Fruit fly (Drosophila melanogaster) whole organism, embryonic: ENCODE measurements around the gene MESK4.

ENCODE experiments used
- Bdp1 ChIP-seq: fragments of 200-800 bp; sonication (Bioruptor generic); optimal IDR thresholded peaks from 3 replicates; lab custom pipeline; 2016; ENCODE audit warnings: missing biosample characterization, missing genetic modification characterization
- CG10209 ChIP-seq: fragments of 200-800 bp; sonication (Bioruptor generic); optimal IDR thresholded peaks from 3 replicates; lab custom pipeline; 2017; ENCODE audit warnings: missing biosample characterization, mild to moderate bottlenecking, missing genetic modification characterization, missing genetic modification reagents
- CG10366 ChIP-seq: fragments of 200-800 bp; sonication (Bioruptor generic); IDR thresholded peaks from 2 replicates; pipeline ENCODE4 v1.3.6; 2022; ENCODE audit warnings: missing biosample characterization, missing genetic modification characterization
- CG10543 ChIP-seq: fragments of 200-800 bp; sonication (Bioruptor generic); optimal IDR thresholded peaks from 3 replicates; lab custom pipeline; 2017; ENCODE audit warnings: missing biosample characterization, mild to moderate bottlenecking, missing genetic modification characterization, moderate library complexity
- CG10979 ChIP-seq: fragments of 200-800 bp; sonication (Bioruptor generic); optimal IDR thresholded peaks from 2 replicates; lab custom pipeline; 2018; ENCODE audit warnings: missing biosample characterization, mild to moderate bottlenecking, missing genetic modification characterization, moderate library complexity
- CG11456 ChIP-seq: fragments of 200-800 bp; sonication (Bioruptor generic); IDR thresholded peaks from 3 replicates; pipeline ENCODE4 v1.3.6; 2022; ENCODE audit warnings: missing biosample characterization, missing genetic modification characterization
- CG11723 ChIP-seq: fragments of 200-800 bp; sonication (Bioruptor generic); optimal IDR thresholded peaks from 2 replicates; lab custom pipeline; 2017; ENCODE audit warnings: missing biosample characterization, mild to moderate bottlenecking, missing genetic modification characterization
- CG12104 ChIP-seq: fragments of 200-800 bp; sonication (Bioruptor generic); optimal IDR thresholded peaks from 3 replicates; lab custom pipeline; 2016; ENCODE audit warnings: missing biosample characterization, missing genetic modification characterization
- CG12744 ChIP-seq: fragments of 200-800 bp; sonication (Bioruptor generic); optimal IDR thresholded peaks from 2 replicates; lab custom pipeline; 2016; ENCODE audit warnings: missing biosample characterization, missing genetic modification characterization
- CG13894 ChIP-seq: fragments of 200-800 bp; sonication (Bioruptor generic); optimal IDR thresholded peaks from 3 replicates; lab custom pipeline; 2018; ENCODE audit warnings: missing biosample characterization, mild to moderate bottlenecking, missing genetic modification characterization, moderate library complexity
- CG14710 ChIP-seq: fragments of 200-800 bp; sonication (Bioruptor generic); optimal IDR thresholded peaks from 3 replicates; lab custom pipeline; 2019; ENCODE audit warnings: missing biosample characterization, mild to moderate bottlenecking, missing genetic modification characterization, moderate library complexity
- CG16813 ChIP-seq: fragments of 200-800 bp; sonication (Bioruptor generic); IDR thresholded peaks from 3 replicates; pipeline ENCODE4 v1.3.6; 2022; ENCODE audit warnings: missing biosample characterization, missing genetic modification characterization; ENCODE audit not compliant: partially characterized antibody
- CG17912 ChIP-seq: fragments of 200-800 bp; sonication (Bioruptor generic); optimal IDR thresholded peaks from 2 replicates; lab custom pipeline; 2018; ENCODE audit warnings: missing biosample characterization, mild to moderate bottlenecking, missing genetic modification characterization
- CG18599 ChIP-seq: fragments of 200-800 bp; sonication (Bioruptor generic); optimal IDR thresholded peaks from 3 replicates; lab custom pipeline; 2017; ENCODE audit warnings: missing biosample characterization, missing genetic modification characterization, mild to moderate bottlenecking, moderate library complexity, missing genetic modification reagents
- CG2120 ChIP-seq: fragments of 200-800 bp; sonication (Bioruptor generic); optimal IDR thresholded peaks from 3 replicates; lab custom pipeline; 2016; ENCODE audit warnings: missing biosample characterization, missing genetic modification characterization
- CG2889 ChIP-seq: fragments of 200-800 bp; sonication (Bioruptor generic); IDR thresholded peaks from 3 replicates; pipeline ENCODE4 v1.3.6; 2022; ENCODE audit warnings: missing biosample characterization, missing genetic modification characterization
- CG31224 ChIP-seq: fragments of 200-800 bp; sonication (Bioruptor generic); IDR thresholded peaks from 2 replicates; pipeline ENCODE4 v1.3.6; 2022; ENCODE audit warnings: missing biosample characterization, missing genetic modification characterization
- CG4617 ChIP-seq: fragments of 200-800 bp; sonication (Bioruptor generic); optimal IDR thresholded peaks from 3 replicates; lab custom pipeline; 2016; ENCODE audit warnings: missing biosample characterization, missing genetic modification characterization, borderline replicate concordance
- CG5953 ChIP-seq: fragments of 200-800 bp; sonication (Bioruptor generic); IDR thresholded peaks from 2 replicates; pipeline ENCODE4 v1.3.6; 2022; ENCODE audit warnings: missing biosample characterization, missing genetic modification characterization
- CG6689 ChIP-seq: fragments of 200-800 bp; sonication (Bioruptor generic); IDR thresholded peaks from 2 replicates; pipeline ENCODE4 v1.3.6; 2022; ENCODE audit warnings: missing biosample characterization, missing genetic modification characterization
- CG7271 ChIP-seq: fragments of 200-800 bp; sonication (Bioruptor generic); optimal IDR thresholded peaks from 2 replicates; lab custom pipeline; 2018; ENCODE audit warnings: missing biosample characterization, mild to moderate bottlenecking, missing genetic modification characterization, moderate library complexity
- CG7839 ChIP-seq: fragments of 200-800 bp; sonication (Bioruptor generic); optimal IDR thresholded peaks from 3 replicates; lab custom pipeline; 2018; ENCODE audit warnings: missing biosample characterization, mild to moderate bottlenecking, missing genetic modification characterization, moderate library complexity
- CG8281 ChIP-seq: fragments of 200-800 bp; sonication (Bioruptor generic); optimal IDR thresholded peaks from 2 replicates; lab custom pipeline; 2018; ENCODE audit warnings: missing biosample characterization, mild to moderate bottlenecking, missing genetic modification characterization, moderate library complexity
- CG8478 ChIP-seq: fragments of >200 bp; optimal IDR thresholded peaks from 2 replicates; lab custom pipeline; 2018
- D19A ChIP-seq: fragments of 200-800 bp; optimal IDR thresholded peaks from 3 replicates; lab custom pipeline; 2019; ENCODE audit warnings: missing biosample characterization, mild to moderate bottlenecking, missing genetic modification characterization, moderate library complexity
- Dad ChIP-seq: fragments of 200-800 bp; sonication (Bioruptor generic); optimal IDR thresholded peaks from 3 replicates; lab custom pipeline; 2016; ENCODE audit warnings: missing biosample characterization, missing genetic modification characterization
- Dek ChIP-seq: fragments of 200-800 bp; sonication (Bioruptor generic); optimal IDR thresholded peaks from 3 replicates; lab custom pipeline; 2019; ENCODE audit warnings: missing biosample characterization, mild to moderate bottlenecking, missing genetic modification characterization, moderate library complexity
- H15 ChIP-seq: fragments of 200-800 bp; sonication (Bioruptor generic); IDR thresholded peaks from 3 replicates; pipeline ENCODE4 v1.3.6; 2022; ENCODE audit warnings: missing biosample characterization, missing genetic modification characterization
- H2.0 ChIP-seq: fragments of 200-800 bp; sonication (Bioruptor generic); IDR thresholded peaks from 2 replicates; pipeline ENCODE4 v1.3.6; 2022; ENCODE audit warnings: missing biosample characterization, missing genetic modification characterization
- HmgD ChIP-seq: fragments of 200-800 bp; sonication (Bioruptor generic); optimal IDR thresholded peaks from 3 replicates; lab custom pipeline; 2016; ENCODE audit warnings: missing biosample characterization, missing genetic modification characterization
- Lhr ChIP-seq: fragments of 200-800 bp; sonication (Bioruptor generic); optimal IDR thresholded peaks from 3 replicates; lab custom pipeline; 2017; ENCODE audit warnings: mild to moderate bottlenecking, missing biosample characterization, missing genetic modification reagents, missing genetic modification characterization
- Med ChIP-seq: fragments of 200-800 bp; sonication (Bioruptor generic); peaks from one replicate; lab custom pipeline; 2016; ENCODE audit warnings: missing biosample characterization, missing genetic modification characterization, mild to moderate bottlenecking, inconsistent platforms, moderate library complexity
- Meics ChIP-seq: fragments of 200-800 bp; sonication (Bioruptor generic); optimal IDR thresholded peaks from 2 replicates; lab custom pipeline; 2017; ENCODE audit warnings: missing biosample characterization, mild to moderate bottlenecking, missing genetic modification characterization
- NFAT ChIP-seq: fragments of 200-800 bp; sonication (Bioruptor generic); IDR thresholded peaks from 2 replicates; pipeline ENCODE4 v1.3.6; 2022; ENCODE audit warnings: missing biosample characterization, missing genetic modification characterization
- Optix ChIP-seq: fragments of 200-800 bp; sonication (Bioruptor generic); IDR thresholded peaks from 3 replicates; pipeline ENCODE4 v1.3.6; 2022; ENCODE audit warnings: missing biosample characterization, missing genetic modification characterization
- Sin3A ChIP-seq: fragments of >200 bp; optimal IDR thresholded peaks from 2 replicates; lab custom pipeline; 2018
- br ChIP-seq: fragments of >200 bp; optimal IDR thresholded peaks from 2 replicates; lab custom pipeline; 2017
- cas ChIP-seq: fragments of 200-800 bp; sonication (Bioruptor generic); IDR thresholded peaks from 2 replicates; pipeline ENCODE4 v1.3.6; 2022; ENCODE audit warnings: missing biosample characterization, missing genetic modification characterization
- dysf ChIP-seq: fragments of 200-800 bp; sonication (Bioruptor generic); IDR thresholded peaks from 3 replicates; pipeline ENCODE4 v1.3.6; 2022; ENCODE audit warnings: missing biosample characterization, missing genetic modification characterization
- exex ChIP-seq: fragments of 200-800 bp; sonication (Bioruptor generic); optimal IDR thresholded peaks from 4 replicates; lab custom pipeline; 2018; ENCODE audit warnings: missing biosample characterization, mild to moderate bottlenecking, missing genetic modification characterization, moderate library complexity
- fru ChIP-seq: fragments of >200 bp; optimal IDR thresholded peaks from 2 replicates; lab custom pipeline; 2017
- grau ChIP-seq: fragments of 200-800 bp; optimal IDR thresholded peaks from 3 replicates; lab custom pipeline; 2019; ENCODE audit warnings: missing biosample characterization, mild to moderate bottlenecking, missing genetic modification characterization, moderate library complexity
- her ChIP-seq: fragments of 200-800 bp; sonication (Bioruptor generic); optimal IDR thresholded peaks from 2 replicates; lab custom pipeline; 2016; ENCODE audit warnings: missing biosample characterization, missing genetic modification characterization
- hkb ChIP-seq, 2 experiments: fragments of 200-800 bp in 1 of 2; fragments of >200 bp in 1 of 2; sonication (Bioruptor generic) in 1 of 2; IDR thresholded peaks in 1 of 2; optimal IDR thresholded peaks in 1 of 2; 2 replicates each; pipeline versions ENCODE4 v1.3.6 to Lab custom; 2017 to 2022; ENCODE audit warnings: missing biosample characterization in 1 of 2, missing genetic modification characterization in 1 of 2
- jigr1 ChIP-seq: fragments of 200-800 bp; sonication (Bioruptor generic); IDR thresholded peaks from 3 replicates; pipeline ENCODE4 v1.3.6; 2022; ENCODE audit warnings: missing biosample characterization, missing genetic modification characterization
- jing ChIP-seq: fragments of 200-800 bp; sonication (Bioruptor generic); optimal IDR thresholded peaks from 2 replicates; lab custom pipeline; 2018; ENCODE audit warnings: missing biosample characterization, mild to moderate bottlenecking, missing genetic modification characterization
- lov ChIP-seq, 2 experiments: fragments of 200-800 bp in 1 of 2; fragments of >200 bp in 1 of 2; sonication (Bioruptor generic) in 1 of 2; IDR thresholded peaks in 1 of 2; optimal IDR thresholded peaks in 1 of 2; 2 replicates in 1 of 2; 3 replicates in 1 of 2; pipeline versions ENCODE4 v1.3.6 to Lab custom; 2017 to 2022; ENCODE audit warnings: missing biosample characterization in 1 of 2, missing genetic modification characterization in 1 of 2
- repo ChIP-seq: fragments of 200-800 bp; sonication (Bioruptor generic); optimal IDR thresholded peaks from 2 replicates; lab custom pipeline; 2016; ENCODE audit warnings: missing biosample characterization, missing genetic modification characterization
- rib ChIP-seq: fragments of 200-800 bp; sonication (Bioruptor generic); IDR thresholded peaks from 2 replicates; pipeline ENCODE4 v1.3.6; 2022; ENCODE audit warnings: missing biosample characterization, missing genetic modification characterization
- schlank ChIP-seq: fragments of 200-800 bp; sonication (Bioruptor generic); optimal IDR thresholded peaks from 2 replicates; lab custom pipeline; 2018; ENCODE audit warnings: missing biosample characterization, mild to moderate bottlenecking, missing genetic modification characterization
- sim ChIP-seq: fragments of 200-800 bp; sonication (Bioruptor generic); IDR thresholded peaks from 2 replicates; pipeline ENCODE4 v1.3.6; 2022; ENCODE audit warnings: missing biosample characterization, missing genetic modification characterization

The MESK4 gene

DNA sequence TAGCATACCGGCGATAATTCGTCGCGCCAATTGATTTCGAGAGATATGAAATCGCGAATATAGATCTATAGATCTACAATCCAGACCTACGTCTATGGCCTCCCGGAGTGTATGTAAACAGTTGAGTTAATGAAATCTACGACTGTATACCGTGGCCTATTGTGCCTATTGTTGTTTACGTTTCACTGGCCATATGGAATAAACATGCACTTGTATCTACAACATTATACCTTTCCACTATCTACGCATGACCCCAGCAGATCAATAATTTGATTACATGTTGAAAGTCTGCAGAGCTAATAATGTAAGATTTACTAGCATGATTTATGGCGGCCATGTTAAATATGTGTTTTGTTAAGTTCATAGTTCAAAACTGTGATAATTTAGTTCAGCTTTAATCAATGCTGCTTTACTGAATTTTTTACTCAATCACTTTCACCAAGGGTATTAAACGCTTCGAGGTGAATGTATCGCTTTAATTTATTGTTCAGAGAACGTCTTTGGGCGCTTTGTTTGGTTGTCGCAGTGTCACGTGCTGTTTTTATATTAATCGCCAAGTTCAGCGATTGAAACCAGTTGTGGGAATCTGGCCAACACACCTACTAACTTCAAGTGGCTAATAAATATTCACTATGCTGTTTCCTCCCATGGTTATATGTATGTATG lies 7.5 kb upstream of the MESK4 start (continued):
- TF ChIP-seq Dad (GFP tag; lab: Kevin White, UChicago), result no peak
- no peak for TF ChIP-seq hkb (optimal IDR thresholded peaks at IDR 0.05; lab: Kevin White, UChicago)
- TF ChIP-seq hkb (GFP tag; IDR thresholded peaks at IDR 0.05; lab: Robert Waterston, UW), result no peak
- TF ChIP-seq H15, result no peak
- TF ChIP-seq lov (optimal IDR thresholded peaks at IDR 0.05; lab: Kevin White, UChicago), result no peak
- no peak for TF ChIP-seq lov (GFP tag; IDR thresholded peaks at IDR 0.05; lab: Robert Waterston, UW)
- TF ChIP-seq her (GFP tag; lab: Kevin White, UChicago), result no peak
- TF ChIP-seq jigr1 (GFP tag; lab: Robert Waterston, UW), result no peak
- TF ChIP-seq CG10209 (GFP tag; lab: Kevin White, UChicago), result peak; percentile 24
- TF ChIP-seq HmgD (GFP tag; lab: Kevin White, UChicago), result no peak
- TF ChIP-seq CG6689 (GFP tag; lab: Robert Waterston, UW), result no peak
- no peak for TF ChIP-seq Meics (GFP tag; lab: Kevin White, UChicago)
- no peak for TF ChIP-seq CG2889 (GFP tag; lab: Robert Waterston, UW)
- TF ChIP-seq Optix, result no peak
- TF ChIP-seq CG11456 (GFP tag; lab: Robert Waterston, UW), result no peak
- no peak for TF ChIP-seq CG7839 (tag; lab: Kevin White, UChicago)
- no peak for TF ChIP-seq sim
- no peak for TF ChIP-seq CG5953 (GFP tag; lab: Robert Waterston, UW)
- no peak for TF ChIP-seq CG8478 (lab: Kevin White, UChicago)
- TF ChIP-seq Bdp1 (GFP tag; lab: Kevin White, UChicago), result peak; percentile 3
- no peak for TF ChIP-seq CG7271 (tag; lab: Kevin White, UChicago)
- no peak for TF ChIP-seq Sin3A (lab: Kevin White, UChicago)
- 0 out of 2 replicates have a peak, but pooled peaks have one; percentile 10 for TF ChIP-seq CG31224 (GFP tag; lab: Robert Waterston, UW)
- peak; percentile 39; the same call in 1 of the 2 replicates for TF ChIP-seq rib
- TF ChIP-seq CG17912 (GFP tag; lab: Kevin White, UChicago), result no peak
- TF ChIP-seq cas (GFP tag; lab: Robert Waterston, UW), result no peak
- TF ChIP-seq D19A (tag; lab: Kevin White, UChicago), result peak; percentile 68
- TF ChIP-seq exex (tag; lab: Kevin White, UChicago), result peak; percentile 48
- peak; percentile 0 for TF ChIP-seq CG10543
- no peak for TF ChIP-seq CG16813
- no peak for TF ChIP-seq br (lab: Kevin White, UChicago)
- TF ChIP-seq dysf (GFP tag; lab: Robert Waterston, UW), result no peak
- no peak for TF ChIP-seq CG11723 (GFP tag; lab: Kevin White, UChicago)
- TF ChIP-seq repo, result no peak
- no peak for TF ChIP-seq CG10979
- TF ChIP-seq grau, result no peak
- no peak for TF ChIP-seq CG13894 (tag; lab: Kevin White, UChicago)
- no peak for TF ChIP-seq CG4617 (GFP tag; lab: Kevin White, UChicago)
- TF ChIP-seq CG10366 (GFP tag; lab: Robert Waterston, UW), result no peak
- peak; percentile 3 for TF ChIP-seq CG2120 (GFP tag; lab: Kevin White, UChicago)
- peak; percentile 69 for TF ChIP-seq Med (GFP tag; lab: Kevin White, UChicago)
- TF ChIP-seq CG14710 (tag; lab: Kevin White, UChicago), result no peak
- no peak for TF ChIP-seq CG12104 (GFP tag; lab: Kevin White, UChicago)
- TF ChIP-seq Lhr (GFP tag; lab: Kevin White, UChicago), result no peak
- TF ChIP-seq Dek, result no peak
- TF ChIP-seq fru (lab: Kevin White, UChicago), result no peak
- TF ChIP-seq schlank (tag; lab: Kevin White, UChicago), result peak; percentile 11
- TF ChIP-seq NFAT, result peak; percentile 33; the same call in 1 of the 2 replicates
- TF ChIP-seq jing, result no peak
- peak; percentile 23 for TF ChIP-seq CG12744 (GFP tag; lab: Kevin White, UChicago)
- no peak for TF ChIP-seq H2.0 (GFP tag; lab: Robert Waterston, UW)
- no peak for TF ChIP-seq CG8281
- TF ChIP-seq CG18599 (GFP tag; lab: Kevin White, UChicago), result peak; percentile 21
